Fruit fly (Drosophila melanogaster) ovary, adult (tissue): Measurements from ENCODE around the gene Gos28.

Experiments used
- CG17801 ChIP-seq: fragments of 200-800 bp; optimal IDR thresholded peaks from 2 replicates; lab custom pipeline; 2019; ENCODE audit warnings: missing biosample characterization, mild to moderate bottlenecking, missing genetic modification characterization, moderate library complexity; ENCODE audit not compliant: partially characterized antibody

The Gos28 gene

dm6 chr3R:18663525-18663924 is at the start of gene Gos28, which contains the start of gene Cpsf73:
Gene Gos28 (plus strand): TSS chr3R:18663738.
Gene Cpsf73 (minus strand): TSS chr3R:18663552.
- peak; percentile 36 for TF ChIP-seq CG17801 (GFP tag; lab: Kevin White, UChicago)

- TF ChIP-seq CG17801 (GFP tag; lab: Kevin White, UChicago), result no peak
These were observed 47.5 kb upstream of the Gos28 start for dm6 chr3R:18616007-18616406.

- no peak for TF ChIP-seq CG17801 (GFP tag; lab: Kevin White, UChicago)
These were observed 46.1 kb upstream of the Gos28 start, which contains the start of gene CG7695 for dm6 chr3R:18617411-18617810. Gene CG7695 (minus strand): TSS chr3R:18617511.

dm6 chr3R:18619451-18619942 is 44.0 kb upstream of the Gos28 start:
- TF ChIP-seq CG17801 (GFP tag; lab: Kevin White, UChicago), result no peak

DNA sequence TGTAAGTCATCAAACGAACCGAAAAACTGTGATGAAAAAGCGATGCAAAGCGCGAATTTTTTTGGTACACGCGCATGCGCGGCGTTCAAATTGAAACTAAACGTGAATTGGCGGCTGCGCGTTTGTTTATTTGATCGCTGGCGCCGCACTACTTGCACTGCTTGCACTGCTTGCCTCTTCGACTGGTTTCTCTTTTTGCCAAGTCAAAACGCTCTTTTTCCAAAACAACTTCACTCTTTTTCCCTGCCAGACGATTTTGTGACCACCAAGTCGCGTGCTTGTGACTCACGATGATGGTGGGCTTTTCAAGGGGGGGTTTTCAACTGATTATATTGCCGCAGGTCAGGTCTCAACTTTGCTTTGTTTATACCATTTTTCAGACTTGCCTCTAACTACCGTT is 42.3 kb upstream of the Gos28 start, which contains the start of gene CG14304:
Gene CG14304 (minus strand): TSS at position 98 of the 400 bp plus-strand sequence.
- TF ChIP-seq CG17801 (GFP tag; lab: Kevin White, UChicago), result no peak

DNA sequence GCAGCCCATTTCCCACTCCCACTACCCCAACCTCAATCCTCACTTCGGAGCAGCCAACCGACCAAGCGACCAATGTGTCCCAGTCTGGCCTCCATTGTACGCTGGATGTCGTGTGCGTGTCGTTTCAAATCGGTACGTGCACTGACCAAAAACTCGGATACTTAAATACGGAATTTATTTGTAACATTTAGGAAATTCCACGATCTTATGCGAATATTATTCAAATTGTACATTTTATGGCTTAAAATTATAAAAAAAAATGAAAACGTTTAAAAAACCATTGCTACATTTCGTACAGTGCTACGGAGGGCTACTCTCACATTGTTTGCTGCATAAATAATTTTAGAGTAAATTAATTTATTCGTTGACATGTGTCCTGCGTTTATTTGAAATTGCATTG is 39.0 kb upstream of the Gos28 start:
- TF ChIP-seq CG17801 (GFP tag; lab: Kevin White, UChicago), result no peak

DNA sequence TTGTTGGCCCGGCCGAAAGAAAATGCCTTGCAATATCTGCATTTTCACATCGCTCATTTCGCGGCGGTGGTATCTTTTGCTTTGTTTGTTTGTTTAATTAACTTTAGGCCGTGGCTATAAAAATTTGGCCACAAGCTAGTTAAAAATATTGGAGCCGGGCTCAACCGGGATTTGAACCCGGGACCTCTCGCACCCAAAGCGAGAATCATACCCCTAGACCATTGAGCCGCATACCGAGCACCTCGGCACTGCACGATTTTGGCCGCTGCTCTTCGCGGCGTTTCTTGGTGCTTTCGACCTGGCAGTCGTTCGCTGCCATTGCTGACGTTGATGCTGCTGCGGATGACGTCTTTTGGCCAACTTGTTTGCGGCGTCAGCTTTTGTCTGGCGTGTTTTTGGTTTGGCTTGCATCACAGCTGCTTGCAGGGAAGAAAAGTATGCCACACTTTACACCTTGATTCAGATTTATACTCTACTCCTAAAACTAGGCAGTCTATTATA is 35.2 kb upstream of the Gos28 start:
- no peak for TF ChIP-seq CG17801 (GFP tag; lab: Kevin White, UChicago)

dm6 chr3R:18633099-18633498 is 30.4 kb upstream of the Gos28 start:
- TF ChIP-seq CG17801 (GFP tag; lab: Kevin White, UChicago), result no peak

DNA sequence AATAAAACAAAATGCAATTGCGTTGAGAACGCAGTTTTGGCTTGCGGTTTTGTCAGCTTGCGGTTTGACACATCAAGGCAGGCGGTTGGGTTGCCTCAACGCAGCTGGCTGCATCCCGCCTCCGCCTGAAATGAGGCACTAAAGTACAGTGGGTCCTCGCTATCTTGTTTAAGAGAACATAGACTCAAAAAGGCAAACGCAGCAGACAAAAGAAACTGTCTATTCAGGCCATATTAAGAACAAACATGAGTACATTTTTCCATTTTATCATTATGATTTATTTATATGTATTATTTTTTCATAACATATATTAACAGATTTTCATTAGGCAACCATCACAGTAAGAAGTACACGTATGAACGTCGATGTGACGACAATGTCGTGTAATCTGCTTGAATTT is 23.9 kb upstream of the Gos28 start:
- peak; percentile 16 for TF ChIP-seq CG17801 (GFP tag; lab: Kevin White, UChicago)

DNA sequence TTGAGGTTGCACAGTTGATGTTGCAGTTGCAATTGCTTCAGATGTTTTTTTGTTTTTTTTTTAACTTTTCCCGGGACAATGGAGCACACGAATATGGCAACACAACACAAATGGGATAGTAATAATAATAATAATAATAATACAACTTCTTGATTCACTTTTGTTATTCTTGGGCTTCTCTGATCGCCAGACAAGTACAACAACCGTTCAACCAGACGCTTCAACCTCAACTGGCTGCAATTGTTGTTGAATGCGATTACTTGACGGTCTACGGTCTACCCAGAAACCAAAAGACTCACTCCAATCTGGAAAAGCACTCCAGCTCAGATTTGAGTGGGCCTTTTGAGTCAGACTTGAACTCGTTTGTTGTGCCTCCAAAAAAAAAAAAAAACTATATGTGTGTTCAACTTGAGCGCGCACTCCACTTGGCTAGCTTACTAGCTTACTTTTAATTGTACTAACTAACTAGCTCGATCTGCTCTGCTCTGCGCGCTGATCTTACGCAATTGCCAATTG is 22.2 kb upstream of the Gos28 start, which contains the start of gene CG14301:
Gene CG14301 (minus strand): TSS at position 216 of the 516 bp plus-strand sequence.
- no peak for TF ChIP-seq CG17801 (GFP tag; lab: Kevin White, UChicago)

DNA sequence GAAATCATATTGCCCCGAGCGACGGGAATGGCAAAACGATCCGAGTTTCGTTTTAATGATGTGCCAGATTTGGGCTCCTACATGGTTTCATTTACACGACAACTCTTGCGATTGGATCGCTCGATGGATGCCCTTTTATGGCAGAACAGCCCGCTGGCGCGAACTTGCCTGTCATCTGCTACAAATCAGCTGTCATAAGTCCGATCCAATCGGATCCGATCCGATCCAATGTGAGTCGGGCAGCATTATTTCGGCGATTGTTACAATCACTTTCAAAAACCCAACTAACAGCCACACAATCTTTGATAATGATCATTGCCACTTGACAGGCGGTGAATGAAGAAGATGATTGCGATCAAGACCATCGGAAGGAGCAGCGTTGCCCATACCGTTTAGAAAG is 19.9 kb upstream of the Gos28 start:
- no peak for TF ChIP-seq CG17801 (GFP tag; lab: Kevin White, UChicago)

DNA sequence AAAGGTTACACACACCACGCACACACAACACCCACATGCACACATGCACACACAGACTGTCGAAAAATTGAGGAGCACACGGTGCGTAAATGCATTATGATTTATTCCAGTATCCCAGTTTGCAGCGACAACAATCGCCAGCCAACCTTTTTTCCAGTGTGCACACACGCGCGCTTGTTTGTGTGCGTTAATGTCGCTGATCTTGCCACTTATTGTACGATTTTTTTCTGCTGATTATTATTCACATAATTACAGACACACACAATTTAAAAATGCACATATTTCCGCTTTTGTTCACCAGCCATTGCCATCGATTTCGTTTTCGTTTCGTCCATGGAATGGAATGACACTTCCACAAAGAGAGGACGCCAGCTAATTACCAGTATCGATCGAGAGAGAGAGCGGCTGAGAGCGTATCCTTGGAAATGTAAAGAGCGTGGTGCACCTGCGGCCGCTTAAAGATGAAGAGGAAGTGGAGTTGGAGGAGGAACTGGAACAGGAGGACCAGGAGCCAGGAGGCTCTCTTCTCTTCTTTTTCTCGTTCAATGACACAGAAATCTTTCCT is 5.1 kb upstream of the Gos28 start:
- no peak for TF ChIP-seq CG17801 (GFP tag; lab: Kevin White, UChicago)

- TF ChIP-seq CG17801 (GFP tag; lab: Kevin White, UChicago), result peak; percentile 65
These were observed 4.4 kb upstream of the Gos28 start, which contains the start of the genes CG31224 and CstF64 for dm6 chr3R:18658945-18659642. Gene CG31224 (minus strand): TSS chr3R:18659309. Gene CstF64 (plus strand): TSS chr3R:18659618.

DNA sequence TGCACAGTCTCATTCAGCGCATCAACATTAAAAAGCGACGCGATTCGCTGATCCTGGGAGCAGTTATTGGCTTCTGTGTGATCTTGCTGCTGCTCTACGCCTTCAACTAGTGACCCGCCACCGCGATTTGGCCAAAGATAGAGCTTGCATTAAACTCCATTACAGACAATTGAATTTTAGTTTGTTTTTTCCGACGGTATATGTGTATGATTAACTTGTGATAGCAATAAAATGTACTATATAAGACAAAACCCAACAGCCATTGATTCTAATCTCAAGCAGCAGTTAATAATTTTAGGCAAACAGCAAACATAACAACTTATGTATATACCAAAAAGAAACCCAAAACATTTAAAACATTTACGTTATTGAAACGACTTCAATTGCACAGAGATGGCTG is 1.5 kb downstream of the Gos28 start, which contains the start of gene CG31231:
Gene CG31231 (plus strand): TSS at position 301 of the 400 bp plus-strand sequence.
- TF ChIP-seq CG17801 (GFP tag; lab: Kevin White, UChicago), result no peak

DNA sequence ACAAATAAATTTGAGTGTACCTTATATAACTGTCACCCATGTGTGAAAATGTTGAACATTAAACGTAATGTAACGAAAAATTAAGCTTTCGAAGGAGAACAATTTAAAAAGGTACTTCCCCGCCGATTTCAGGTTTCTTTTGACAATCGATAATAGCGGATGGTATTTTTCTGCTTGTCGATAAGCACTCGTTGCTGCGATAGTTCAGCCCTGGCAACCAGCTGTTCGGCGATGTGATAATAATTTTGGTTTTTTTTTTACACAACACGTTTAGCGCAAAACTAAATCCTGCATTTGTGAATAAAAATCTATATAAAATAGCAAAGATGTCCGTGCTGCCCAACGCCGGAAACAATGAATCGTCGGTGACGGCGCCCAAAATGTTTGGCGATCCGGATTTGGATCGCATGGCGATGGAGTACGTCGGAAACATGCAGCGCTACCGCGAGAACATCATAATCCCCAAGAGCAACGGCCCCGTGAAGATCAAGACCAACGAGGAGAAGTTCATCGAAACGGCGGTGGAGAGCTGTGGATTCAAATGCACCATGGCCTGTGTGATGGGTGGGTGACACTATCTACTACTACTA is 4.2 kb downstream of the Gos28 start, which contains the start of gene CG31229:
Gene CG31229 (plus strand): TSS at position 194 of the 590 bp plus-strand sequence.
- no peak for TF ChIP-seq CG17801 (GFP tag; lab: Kevin White, UChicago)
